Fruit fly (Drosophila melanogaster): ENCODE data around the gene dbo.

DNA sequence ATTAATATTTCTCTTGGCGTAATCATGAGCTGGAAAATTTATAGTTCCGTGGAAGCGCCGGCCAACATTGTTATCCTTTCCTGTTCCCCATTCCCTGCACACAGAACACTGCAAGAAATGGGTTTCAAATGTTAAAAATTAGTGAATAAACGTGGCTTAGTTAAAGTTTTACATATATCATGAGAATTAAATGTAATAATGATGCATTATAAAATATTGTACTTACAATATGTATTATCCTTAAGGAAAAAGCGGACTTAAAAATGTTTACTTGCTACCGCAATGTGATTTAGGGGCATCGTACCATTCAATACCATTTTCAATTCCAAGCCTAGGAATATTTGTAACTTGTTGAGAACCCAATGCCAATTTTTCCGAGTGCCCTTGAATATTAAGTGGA, 24.0 kb upstream of the dbo start:
- TF ChIP-seq rn (GFP tag; IDR thresholded peaks at IDR 0.05) (no peak), CG9948 (tag; optimal IDR thresholded peaks at IDR 0.05) (no peak), Snoo (tag; optimal IDR thresholded peaks at IDR 0.05) (no peak)
